Fruit fly (Drosophila melanogaster) whole organism, embryonic: ENCODE data around the gene Send2.

Experiments used
- ATbp ChIP-seq: fragments of 200-800 bp; sonication (Bioruptor generic); optimal IDR thresholded peaks from 2 replicates; lab custom pipeline; 2017; ENCODE audit warnings: missing biosample characterization, mild to moderate bottlenecking, missing genetic modification characterization, missing genetic modification reagents
- CG11723 ChIP-seq: fragments of 200-800 bp; sonication (Bioruptor generic); optimal IDR thresholded peaks from 2 replicates; lab custom pipeline; 2017; ENCODE audit warnings: missing biosample characterization, mild to moderate bottlenecking, missing genetic modification characterization
- CG14050 ChIP-seq: fragments of 200-800 bp; sonication (Bioruptor generic); IDR thresholded peaks from 3 replicates; pipeline ENCODE4 v1.3.6; 2022; ENCODE audit warnings: missing biosample characterization, missing genetic modification characterization
- CG17802 ChIP-seq: fragments of 200-800 bp; sonication (Bioruptor generic); optimal IDR thresholded peaks from 2 replicates; lab custom pipeline; 2018; ENCODE audit warnings: missing biosample characterization, mild to moderate bottlenecking, missing genetic modification characterization, moderate library complexity
- CG4328 ChIP-seq: fragments of 200-800 bp; sonication (Bioruptor generic); optimal IDR thresholded peaks from 3 replicates; lab custom pipeline; 2017; ENCODE audit warnings: missing biosample characterization, missing genetic modification reagents, missing genetic modification characterization
- CG6854 ChIP-seq: fragments of 200-800 bp; sonication (Bioruptor generic); optimal IDR thresholded peaks from 3 replicates; lab custom pipeline; 2017; ENCODE audit warnings: missing biosample characterization, mild to moderate bottlenecking, missing genetic modification characterization
- CG7928 ChIP-seq: fragments of 200-800 bp; sonication (Bioruptor generic); optimal IDR thresholded peaks from 2 replicates; lab custom pipeline; 2017; ENCODE audit warnings: missing biosample characterization, mild to moderate bottlenecking, missing genetic modification characterization
- CG9817 ChIP-seq: fragments of 200-800 bp; sonication (Bioruptor generic); optimal IDR thresholded peaks from 2 replicates; lab custom pipeline; 2018; ENCODE audit warnings: missing biosample characterization, mild to moderate bottlenecking, missing genetic modification characterization, moderate library complexity
- Fer1 ChIP-seq: fragments of 200-800 bp; sonication (Bioruptor generic); optimal IDR thresholded peaks from 2 replicates; lab custom pipeline; 2017; ENCODE audit warnings: missing biosample characterization, mild to moderate bottlenecking, missing genetic modification characterization
- Mes4 ChIP-seq: fragments of 200-800 bp; sonication (Bioruptor generic); optimal IDR thresholded peaks from 2 replicates; lab custom pipeline; 2016; ENCODE audit warnings: missing biosample characterization, missing genetic modification characterization
- btn ChIP-seq: fragments of 200-800 bp; sonication (Bioruptor generic); optimal IDR thresholded peaks from 2 replicates; lab custom pipeline; 2016; ENCODE audit warnings: missing biosample characterization, missing genetic modification characterization
- chm ChIP-seq: fragments of 200-800 bp; sonication (Bioruptor generic); IDR thresholded peaks from 2 replicates; pipeline ENCODE4 v1.3.6; 2022; ENCODE audit warnings: missing biosample characterization, missing genetic modification characterization
- dan ChIP-seq: fragments of 200-800 bp; sonication (Bioruptor generic); IDR thresholded peaks from 2 replicates; pipeline ENCODE4 v1.3.6; 2022; ENCODE audit warnings: missing biosample characterization, missing genetic modification characterization
- p53 ChIP-seq: fragments of 200-800 bp; sonication (Bioruptor generic); optimal IDR thresholded peaks from 2 replicates; lab custom pipeline; 2016; ENCODE audit warnings: missing biosample characterization, missing genetic modification characterization

dm6 chr2L:14395065-14395439 lies 48.6 kb upstream of the Send2 start:
- no peak for TF ChIP-seq CG6854
- no peak for TF ChIP-seq chm (GFP tag; lab: Robert Waterston, UW)
- TF ChIP-seq p53 (GFP tag; lab: Kevin White, UChicago), result no peak
- no peak for TF ChIP-seq CG11723 (GFP tag; lab: Kevin White, UChicago)
- TF ChIP-seq btn (GFP tag; lab: Kevin White, UChicago), result no peak
- TF ChIP-seq CG14050 (GFP tag; lab: Robert Waterston, UW), result no peak
- no peak for TF ChIP-seq dan (GFP tag; lab: Robert Waterston, UW)
- TF ChIP-seq ATbp (GFP tag; lab: Kevin White, UChicago), result no peak
- TF ChIP-seq Fer1 (GFP tag; lab: Kevin White, UChicago), result peak; percentile 4
- peak; percentile 20 for TF ChIP-seq CG7928 (GFP tag; lab: Kevin White, UChicago)
- TF ChIP-seq CG4328 (GFP tag; lab: Kevin White, UChicago), result no peak
- no peak for TF ChIP-seq CG9817 (tag; lab: Kevin White, UChicago)
- TF ChIP-seq Mes4, result no peak
- TF ChIP-seq CG17802 (tag; lab: Kevin White, UChicago), result no peak
